Fruit fly (Drosophila melanogaster): ENCODE data around the gene GstD11.

dm6 chr3R:12361962-12362497 lies 21.1 kb upstream of the GstD11 start:
- TF ChIP-seq Vsx2 (GFP tag; optimal IDR thresholded peaks at IDR 0.05; ENCODE audit: partially characterized antibody) (no peak), h (GFP tag; optimal IDR thresholded peaks at IDR 0.05) (no peak), Sp1 (GFP tag; optimal IDR thresholded peaks at IDR 0.05) (no peak)

Measured in whole organism, wandering third instar larva.